Worm (Caenorhabditis elegans): ENCODE measurements around the gene F07C3.3.

Gene F07C3.3

ce11 chrV:9218655-9219389, 13.4 kb downstream of the F07C3.3 start (continued):
- no peak for TF ChIP-seq npax-4 (tag; optimal IDR thresholded peaks at IDR 0.05)
- TF ChIP-seq lim-6 (tag; optimal IDR thresholded peaks at IDR 0.05): no peak
- no peak for TF ChIP-seq K09A11.1 (tag; optimal IDR thresholded peaks at IDR 0.05; ENCODE audit: insufficient read depth)
- no peak for TF ChIP-seq hlh-8 (tag; optimal IDR thresholded peaks at IDR 0.05)
- TF ChIP-seq unc-86 (tag; optimal IDR thresholded peaks at IDR 0.05): no peak
- TF ChIP-seq ceh-14 (tag; optimal IDR thresholded peaks at IDR 0.05): peak; percentile 23
- no peak for TF ChIP-seq pha-4 (tag; optimal IDR thresholded peaks at IDR 0.05)
- TF ChIP-seq sox-2 (GFP tag; IDR thresholded peaks at IDR 0.05): no peak

ce11 chrV:9218214-9218613, 14.0 kb downstream of the F07C3.3 start:
- TF ChIP-seq unc-55 (GFP tag; optimal IDR thresholded peaks at IDR 0.05): peak; percentile 39
- TF ChIP-seq pag-3 (tag; optimal IDR thresholded peaks at IDR 0.05; ENCODE audit: borderline replicate concordance): no peak
- TF ChIP-seq gmeb-2 (tag; optimal IDR thresholded peaks at IDR 0.05): no peak

- TF ChIP-seq ceh-2 (tag; optimal IDR thresholded peaks at IDR 0.05) (no peak), mec-3 (tag; optimal IDR thresholded peaks at IDR 0.05; ENCODE audit: borderline replicate concordance) (no peak), eyg-1 (tag; optimal IDR thresholded peaks at IDR 0.05) (no peak), hlh-13 (GFP tag; optimal IDR thresholded peaks at IDR 0.05) (no peak), dve-1 (tag; optimal IDR thresholded peaks at IDR 0.05) (no peak), F13H6.1 (tag; optimal IDR thresholded peaks at IDR 0.05) (no peak), ceh-31 (tag; optimal IDR thresholded peaks at IDR 0.05) (no peak), ceh-9 (tag; optimal IDR thresholded peaks at IDR 0.05) (no peak), elt-2 (tag; optimal IDR thresholded peaks at IDR 0.05) (no peak), ceh-45 (GFP tag; IDR thresholded peaks at IDR 0.05) (no peak), pha-4 (tag; optimal IDR thresholded peaks at IDR 0.05) (no peak), fax-1 (tag; optimal IDR thresholded peaks at IDR 0.05) (no peak), lim-6 (tag; optimal IDR thresholded peaks at IDR 0.05) (no peak), tbx-2 (tag; optimal IDR thresholded peaks at IDR 0.05) (no peak), gmeb-2 (tag; optimal IDR thresholded peaks at IDR 0.05) (no peak), K02D7.2 (tag; optimal IDR thresholded peaks at IDR 0.05) (no peak), C38D4.7 (GFP tag; optimal IDR thresholded peaks at IDR 0.05) (no peak), ref-2 (tag; optimal IDR thresholded peaks at IDR 0.05) (no peak), elt-4 (tag; optimal IDR thresholded peaks at IDR 0.05) (no peak), pros-1 (tag; optimal IDR thresholded peaks at IDR 0.05) (no peak)
Observed at ce11 chrV:9217158-9217557, 15.0 kb downstream of the F07C3.3 start, which contains the start of gene pacs-1. pacs-1 (minus strand) TSS chrV:9217258.

ce11 chrV:9213554-9213953, 18.6 kb downstream of the F07C3.3 start, which contains the start of gene mdt-27:
mdt-27 (minus strand) TSS chrV:9213654.
- TF ChIP-seq tbx-2 (tag; optimal IDR thresholded peaks at IDR 0.05) (no peak), nhr-232 (tag; optimal IDR thresholded peaks at IDR 0.05) (no peak), sdc-2 (tag; optimal IDR thresholded peaks at IDR 0.05) (no peak), che-1 (tag; optimal IDR thresholded peaks at IDR 0.05) (no peak), ceh-22 (tag; optimal IDR thresholded peaks at IDR 0.05) (no peak), ceh-45 (GFP tag; IDR thresholded peaks at IDR 0.05) (no peak), odd-2 (tag; optimal IDR thresholded peaks at IDR 0.05) (no peak), dmd-4 (tag; optimal IDR thresholded peaks at IDR 0.05; ENCODE audit: borderline replicate concordance) (no peak), hlh-15 (tag; optimal IDR thresholded peaks at IDR 0.05) (no peak), hlh-30 (tag; optimal IDR thresholded peaks at IDR 0.05; ENCODE audit: insufficient read depth) (no peak), pag-3 (tag; optimal IDR thresholded peaks at IDR 0.05; ENCODE audit: borderline replicate concordance) (no peak), ceh-9 (tag; optimal IDR thresholded peaks at IDR 0.05) (no peak), rnt-1 (tag; optimal IDR thresholded peaks at IDR 0.05) (no peak), nfya-1 (tag; optimal IDR thresholded peaks at IDR 0.05) (no peak), tbx-7 (tag; optimal IDR thresholded peaks at IDR 0.05) (no peak), ref-2 (tag; optimal IDR thresholded peaks at IDR 0.05) (no peak), fkh-10 (GFP tag; optimal IDR thresholded peaks at IDR 0.05) (no peak), zip-5 (tag; optimal IDR thresholded peaks at IDR 0.05) (no peak), F13H6.1 (tag; optimal IDR thresholded peaks at IDR 0.05) (no peak)

All from whole organism, late embryonic.